Fruit fly (Drosophila melanogaster) whole organism, embryonic: ENCODE results near the gene holn1.

Experiments used
- Adf1 ChIP-seq: fragments of 200-800 bp; sonication (Bioruptor generic); IDR thresholded peaks from 2 replicates; pipeline ENCODE4 v1.3.6; 2022; ENCODE audit warnings: missing biosample characterization, missing genetic modification characterization
- Atf3 ChIP-seq: fragments of 200-800 bp; sonication (Bioruptor generic); optimal IDR thresholded peaks from 3 replicates; lab custom pipeline; 2016; ENCODE audit warnings: missing biosample characterization, missing genetic modification characterization
- BEAF-32 ChIP-seq: fragments of 200-800 bp; sonication (Bioruptor generic); optimal IDR thresholded peaks from 3 replicates; lab custom pipeline; 2017; ENCODE audit warnings: missing biosample characterization, missing genetic modification characterization, mild to moderate bottlenecking, moderate library complexity, missing genetic modification reagents
- CG10431 ChIP-seq: fragments of 200-800 bp; sonication (Bioruptor generic); optimal IDR thresholded peaks from 3 replicates; lab custom pipeline; 2018; ENCODE audit warnings: missing biosample characterization, mild to moderate bottlenecking, missing genetic modification characterization
- CG10959 ChIP-seq: fragments of 200-800 bp; sonication (Bioruptor generic); IDR thresholded peaks from 2 replicates; pipeline ENCODE4 v1.3.6; 2022; ENCODE audit warnings: missing biosample characterization, missing genetic modification characterization
- CG11723 ChIP-seq: fragments of 200-800 bp; sonication (Bioruptor generic); optimal IDR thresholded peaks from 2 replicates; lab custom pipeline; 2017; ENCODE audit warnings: missing biosample characterization, mild to moderate bottlenecking, missing genetic modification characterization
- CG12942 ChIP-seq: fragments of 200-800 bp; sonication (Bioruptor generic); optimal IDR thresholded peaks from 3 replicates; lab custom pipeline; 2016; ENCODE audit warnings: missing biosample characterization, missing genetic modification characterization
- CG14050 ChIP-seq: fragments of 200-800 bp; sonication (Bioruptor generic); IDR thresholded peaks from 3 replicates; pipeline ENCODE4 v1.3.6; 2022; ENCODE audit warnings: missing biosample characterization, missing genetic modification characterization
- CG14441 ChIP-seq: fragments of 200-800 bp; sonication (Bioruptor generic); IDR thresholded peaks from 2 replicates; pipeline ENCODE4 v1.3.6; 2022; ENCODE audit warnings: missing biosample characterization, missing genetic modification characterization
- CG15696 ChIP-seq: fragments of 200-800 bp; sonication (Bioruptor generic); optimal IDR thresholded peaks from 2 replicates; lab custom pipeline; 2019; ENCODE audit warnings: missing biosample characterization, mild to moderate bottlenecking, missing genetic modification characterization, moderate library complexity
- CG16813 ChIP-seq: fragments of 200-800 bp; sonication (Bioruptor generic); IDR thresholded peaks from 3 replicates; pipeline ENCODE4 v1.3.6; 2022; ENCODE audit warnings: missing biosample characterization, missing genetic modification characterization; ENCODE audit not compliant: partially characterized antibody
- CG17361 ChIP-seq: fragments of 200-800 bp; sonication (Bioruptor generic); IDR thresholded peaks from 3 replicates; pipeline ENCODE4 v1.3.6; 2022; ENCODE audit warnings: missing biosample characterization, missing genetic modification characterization
- CG18619 ChIP-seq: fragments of 200-800 bp; sonication (Bioruptor generic); optimal IDR thresholded peaks from 3 replicates; lab custom pipeline; 2017; ENCODE audit warnings: missing biosample characterization, mild to moderate bottlenecking, missing genetic modification characterization
- CG31224 ChIP-seq: fragments of 200-800 bp; sonication (Bioruptor generic); IDR thresholded peaks from 2 replicates; pipeline ENCODE4 v1.3.6; 2022; ENCODE audit warnings: missing biosample characterization, missing genetic modification characterization
- CG31388 ChIP-seq: fragments of 200-800 bp; sonication (Bioruptor generic); optimal IDR thresholded peaks from 2 replicates; lab custom pipeline; 2016; ENCODE audit warnings: missing biosample characterization, missing genetic modification characterization
- CG33557 ChIP-seq: fragments of 200-800 bp; sonication (Bioruptor generic); optimal IDR thresholded peaks from 2 replicates; lab custom pipeline; 2019; ENCODE audit warnings: missing biosample characterization, mild to moderate bottlenecking, missing genetic modification characterization, moderate library complexity
- CG34376 ChIP-seq: fragments of 200-800 bp; sonication (Bioruptor generic); optimal IDR thresholded peaks from 2 replicates; lab custom pipeline; 2018; ENCODE audit warnings: missing biosample characterization, mild to moderate bottlenecking, missing genetic modification characterization
- CG6689 ChIP-seq: fragments of 200-800 bp; sonication (Bioruptor generic); IDR thresholded peaks from 2 replicates; pipeline ENCODE4 v1.3.6; 2022; ENCODE audit warnings: missing biosample characterization, missing genetic modification characterization
- Camta ChIP-seq: fragments of 200-800 bp; sonication (Bioruptor generic); optimal IDR thresholded peaks from 2 replicates; lab custom pipeline; 2016; ENCODE audit warnings: missing biosample characterization, missing genetic modification characterization
- D19B ChIP-seq: fragments of 200-800 bp; sonication (Bioruptor generic); optimal IDR thresholded peaks from 2 replicates; lab custom pipeline; 2017; ENCODE audit warnings: missing biosample characterization, mild to moderate bottlenecking, missing genetic modification characterization
- Drgx ChIP-seq: fragments of 200-800 bp; sonication (Bioruptor generic); IDR thresholded peaks from 2 replicates; pipeline ENCODE4 v1.3.6; 2022; ENCODE audit warnings: missing biosample characterization, missing genetic modification characterization
- HmgD ChIP-seq: fragments of 200-800 bp; sonication (Bioruptor generic); optimal IDR thresholded peaks from 3 replicates; lab custom pipeline; 2016; ENCODE audit warnings: missing biosample characterization, missing genetic modification characterization
- Mad ChIP-seq: fragments of 200-800 bp; sonication (Bioruptor generic); optimal IDR thresholded peaks from 2 replicates; lab custom pipeline; 2016; ENCODE audit warnings: missing biosample characterization, missing genetic modification characterization
- NC2α ChIP-seq: fragments of 200-800 bp; sonication (Bioruptor generic); optimal IDR thresholded peaks from 2 replicates; lab custom pipeline; 2016; ENCODE audit warnings: missing biosample characterization, missing genetic modification characterization
- Oli ChIP-seq: fragments of 200-800 bp; sonication (Bioruptor generic); optimal IDR thresholded peaks from 2 replicates; lab custom pipeline; 2018; ENCODE audit warnings: missing biosample characterization, mild to moderate bottlenecking, missing genetic modification characterization, moderate library complexity
- Vsx1 ChIP-seq: fragments of 200-800 bp; sonication (Bioruptor generic); optimal IDR thresholded peaks from 2 replicates; lab custom pipeline; 2017; ENCODE audit warnings: missing biosample characterization, mild to moderate bottlenecking, missing genetic modification characterization, missing genetic modification reagents
- YL-1 ChIP-seq: fragments of 200-800 bp; sonication (Bioruptor generic); optimal IDR thresholded peaks from 3 replicates; lab custom pipeline; 2017; ENCODE audit warnings: missing biosample characterization, mild to moderate bottlenecking, missing genetic modification characterization
- az2 ChIP-seq: fragments of 200-800 bp; sonication (Bioruptor generic); optimal IDR thresholded peaks from 3 replicates; lab custom pipeline; 2016; ENCODE audit warnings: missing biosample characterization, missing genetic modification characterization
- br ChIP-seq: fragments of >200 bp; optimal IDR thresholded peaks from 2 replicates; lab custom pipeline; 2017
- croc ChIP-seq: fragments of 200-800 bp; sonication (Bioruptor generic); conservative IDR thresholded peaks from 3 replicates; pipeline ENCODE4 v1.3.6; 2022; ENCODE audit warnings: missing biosample characterization, missing genetic modification characterization
- crp ChIP-seq, 2 experiments: fragments of 200-800 bp; sonication (Bioruptor generic); optimal IDR thresholded peaks; 2 replicates in 1 of 2; 3 replicates in 1 of 2; lab custom pipeline; 2017; ENCODE audit warnings: missing biosample characterization in 2 of 2, missing genetic modification characterization in 2 of 2, mild to moderate bottlenecking in 1 of 2, moderate library complexity in 1 of 2
- dati ChIP-seq: fragments of 200-800 bp; sonication (Bioruptor generic); IDR thresholded peaks from 2 replicates; pipeline ENCODE4 v1.3.6; 2022; ENCODE audit warnings: missing biosample characterization, missing genetic modification characterization
- eve ChIP-seq, 2 experiments: fragments of >200 bp; optimal IDR thresholded peaks; 2 replicates each; lab custom pipeline; 2017; ENCODE audit warnings: missing biosample characterization in 2 of 2, missing genetic modification characterization in 2 of 2
- h ChIP-seq: fragments of >200 bp; optimal IDR thresholded peaks from 2 replicates; lab custom pipeline; 2017
- insv ChIP-seq, 2 experiments: fragments of 200-800 bp; sonication (Bioruptor generic); optimal IDR thresholded peaks; 3 replicates each; lab custom pipeline; 2016 to 2018; ENCODE audit warnings: missing biosample characterization in 2 of 2, missing genetic modification characterization in 2 of 2
- kni ChIP-seq: fragments of 200-800 bp; sonication (Bioruptor generic); optimal IDR thresholded peaks from 3 replicates; lab custom pipeline; 2017; ENCODE audit warnings: mild to moderate bottlenecking, missing biosample characterization, missing genetic modification reagents, missing genetic modification characterization
- mirr ChIP-seq: fragments of 200-800 bp; sonication (Bioruptor generic); optimal IDR thresholded peaks from 3 replicates; lab custom pipeline; 2018; ENCODE audit warnings: missing biosample characterization, mild to moderate bottlenecking, missing genetic modification characterization
- mld ChIP-seq: fragments of 200-800 bp; sonication (Bioruptor generic); IDR thresholded peaks from 3 replicates; pipeline ENCODE4 v1.3.6; 2022; ENCODE audit warnings: missing biosample characterization, missing genetic modification characterization; ENCODE audit not compliant: partially characterized antibody
- nmo ChIP-seq: fragments of 200-800 bp; sonication (Bioruptor generic); optimal IDR thresholded peaks from 2 replicates; lab custom pipeline; 2018; ENCODE audit warnings: missing biosample characterization, mild to moderate bottlenecking, missing genetic modification characterization, moderate library complexity
- nom ChIP-seq: fragments of 200-800 bp; sonication (Bioruptor generic); optimal IDR thresholded peaks from 2 replicates; lab custom pipeline; 2017; ENCODE audit warnings: missing biosample characterization, missing genetic modification characterization, mild to moderate bottlenecking, moderate library complexity, missing genetic modification reagents
- org-1 ChIP-seq: fragments of 200-800 bp; sonication (Bioruptor generic); optimal IDR thresholded peaks from 2 replicates; lab custom pipeline; 2017; ENCODE audit warnings: missing biosample characterization, missing genetic modification characterization
- row ChIP-seq: fragments of 200-800 bp; sonication (Bioruptor generic); IDR thresholded peaks from 3 replicates; pipeline ENCODE4 v1.3.6; 2022; ENCODE audit warnings: missing biosample characterization, missing genetic modification characterization
- schlank ChIP-seq: fragments of 200-800 bp; sonication (Bioruptor generic); optimal IDR thresholded peaks from 2 replicates; lab custom pipeline; 2018; ENCODE audit warnings: missing biosample characterization, mild to moderate bottlenecking, missing genetic modification characterization
- sd ChIP-seq: fragments of 200-800 bp; sonication (Bioruptor generic); optimal IDR thresholded peaks from 3 replicates; lab custom pipeline; 2018; ENCODE audit warnings: missing biosample characterization, mild to moderate bottlenecking, missing genetic modification characterization, moderate library complexity
- sob ChIP-seq: fragments of 200-800 bp; sonication (Bioruptor generic); IDR thresholded peaks from 2 replicates; pipeline ENCODE4 v1.3.6; 2022; ENCODE audit warnings: missing biosample characterization, missing genetic modification characterization
- tap ChIP-seq: fragments of 200-800 bp; optimal IDR thresholded peaks from 3 replicates; lab custom pipeline; 2019; ENCODE audit warnings: missing biosample characterization, mild to moderate bottlenecking, missing genetic modification characterization, moderate library complexity
- tna ChIP-seq: fragments of 200-800 bp; sonication (Bioruptor generic); IDR thresholded peaks from 2 replicates; pipeline ENCODE4 v1.3.6; 2022; ENCODE audit warnings: missing biosample characterization, missing genetic modification characterization; ENCODE audit not compliant: partially characterized antibody
- vvl ChIP-seq: fragments of 200-800 bp; sonication (Bioruptor generic); IDR thresholded peaks from 2 replicates; pipeline ENCODE4 v1.3.6; 2022; ENCODE audit warnings: missing biosample characterization, missing genetic modification characterization
- wek ChIP-seq: fragments of 200-800 bp; sonication (Bioruptor generic); optimal IDR thresholded peaks from 3 replicates; lab custom pipeline; 2018; ENCODE audit warnings: missing biosample characterization, mild to moderate bottlenecking, missing genetic modification characterization, moderate library complexity

Gene holn1

DNA sequence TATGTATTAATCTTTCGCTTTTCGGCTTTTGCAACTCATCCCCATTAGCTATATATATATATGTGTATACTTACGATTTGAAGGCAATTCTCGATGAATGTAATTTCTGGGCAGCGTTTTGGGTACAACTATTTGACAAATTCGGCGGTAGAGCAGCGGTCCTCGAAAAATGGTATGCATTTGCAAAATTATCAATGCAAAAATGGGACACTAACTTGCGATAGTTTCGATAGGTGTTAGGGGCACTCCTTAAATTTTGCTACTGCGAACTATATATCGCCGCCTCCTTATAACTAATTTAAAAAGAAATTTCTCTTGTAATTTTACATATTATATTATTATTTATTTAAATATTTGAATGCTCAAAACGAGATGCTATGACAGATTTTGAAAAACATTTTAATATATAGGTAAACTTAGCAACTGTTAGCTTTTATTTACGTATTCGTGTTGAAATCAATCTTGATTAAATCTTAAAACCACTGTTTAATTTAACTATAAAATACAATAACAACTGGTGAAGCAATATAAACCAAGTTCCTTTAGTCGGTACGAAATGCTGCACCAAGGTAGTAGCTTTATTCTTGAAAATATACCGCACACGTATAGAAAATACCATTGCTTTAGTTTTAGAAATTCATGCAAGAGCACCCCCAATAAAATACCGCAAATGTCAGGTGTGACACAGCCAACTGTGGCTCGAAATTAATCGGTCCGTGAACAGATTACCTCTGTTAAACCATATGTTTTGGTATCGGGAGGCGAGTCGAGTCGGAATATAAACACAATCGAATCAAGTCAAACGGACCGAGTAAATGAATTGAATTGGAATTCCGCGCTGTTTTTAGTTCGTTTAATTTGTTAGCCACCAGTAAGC is 22.3 kb upstream of the holn1 start, which contains the start of the genes CG5355 and Klp31E (continued):
- TF ChIP-seq wek (GFP tag; lab: Kevin White, UChicago), result peak; percentile 89
- peak; percentile 42 for TF ChIP-seq CG12942 (GFP tag; lab: Kevin White, UChicago)
- peak; percentile 71 for TF ChIP-seq CG6689 (GFP tag; lab: Robert Waterston, UW)
- TF ChIP-seq Drgx (GFP tag; lab: Robert Waterston, UW), result peak; percentile 37
- no peak for TF ChIP-seq schlank (tag; lab: Kevin White, UChicago)
- TF ChIP-seq CG31224, result peak; percentile 59
- TF ChIP-seq CG31388 (GFP tag; lab: Kevin White, UChicago), result peak; percentile 28
- TF ChIP-seq CG10959, result no peak
- TF ChIP-seq BEAF-32 (GFP tag; lab: Kevin White, UChicago), result peak; percentile 67
- peak; percentile 75 for TF ChIP-seq Oli (tag; lab: Kevin White, UChicago)
- TF ChIP-seq CG10431 (GFP tag; lab: Kevin White, UChicago), result peak; percentile 46
- TF ChIP-seq row (GFP tag; lab: Robert Waterston, UW), result peak; percentile 88
- TF ChIP-seq YL-1 (GFP tag; lab: Kevin White, UChicago), result peak; percentile 41
- peak; percentile 70 for TF ChIP-seq CG15696 (tag; lab: Kevin White, UChicago)
- peak; percentile 64 for TF ChIP-seq sob (GFP tag; lab: Robert Waterston, UW)
- TF ChIP-seq CG14441 (GFP tag; lab: Robert Waterston, UW), result no peak
- peak; percentile 56 for TF ChIP-seq HmgD (GFP tag; lab: Kevin White, UChicago)
- no peak for TF ChIP-seq NC2α
- no peak for TF ChIP-seq CG34376 (GFP tag; lab: Kevin White, UChicago)
- peak; percentile 69 for TF ChIP-seq az2 (GFP tag; lab: Kevin White, UChicago)
- TF ChIP-seq br (lab: Kevin White, UChicago), result no peak
- peak in 1 of 2 experiments; percentile 26 for TF ChIP-seq insv (GFP tag; optimal IDR thresholded peaks at IDR 0.05; lab: Kevin White, UChicago)
- TF ChIP-seq sd (tag; lab: Kevin White, UChicago), result no peak
- TF ChIP-seq eve (GFP tag; optimal IDR thresholded peaks at IDR 0.05; lab: Kevin White, UChicago), result no peak
- peak; percentile 30 to 84 for TF ChIP-seq crp (GFP tag; optimal IDR thresholded peaks at IDR 0.05; lab: Kevin White, UChicago)
- TF ChIP-seq tap (tag; lab: Kevin White, UChicago), result peak; percentile 65
- peak; percentile 76 for TF ChIP-seq CG33557 (GFP tag; lab: Kevin White, UChicago)
- peak; percentile 68 for TF ChIP-seq CG16813
- no peak for TF ChIP-seq tna (GFP tag; lab: Robert Waterston, UW)
- no peak for TF ChIP-seq Vsx1 (GFP tag; lab: Kevin White, UChicago)
- peak; percentile 51 for TF ChIP-seq Atf3
- TF ChIP-seq CG11723 (GFP tag; lab: Kevin White, UChicago), result peak; percentile 49
- no peak for TF ChIP-seq Adf1
- no peak for TF ChIP-seq dati (GFP tag; lab: Robert Waterston, UW)
- TF ChIP-seq CG14050, result no peak
- peak; percentile 62 for TF ChIP-seq vvl (GFP tag; lab: Robert Waterston, UW)
- TF ChIP-seq Mad (GFP tag; lab: Kevin White, UChicago), result peak; percentile 42
- no peak for TF ChIP-seq org-1
- no peak for TF ChIP-seq Camta
- peak; percentile 75 for TF ChIP-seq CG18619 (GFP tag; lab: Kevin White, UChicago)
- TF ChIP-seq CG17361, result peak; percentile 95
- peak; percentile 38 for TF ChIP-seq croc
- peak; percentile 87 for TF ChIP-seq nmo (GFP tag; lab: Kevin White, UChicago)
- peak; percentile 9 for TF ChIP-seq nom (GFP tag; lab: Kevin White, UChicago)
- TF ChIP-seq kni, result no peak
- peak; percentile 46; the same call in 1 of the 3 replicates for TF ChIP-seq mld (GFP tag; lab: Robert Waterston, UW)
- TF ChIP-seq D19B (GFP tag; lab: Kevin White, UChicago), result peak; percentile 38
- no peak for TF ChIP-seq h (lab: Kevin White, UChicago)
- no peak for TF ChIP-seq mirr (GFP tag; lab: Kevin White, UChicago)
